Worm (Caenorhabditis elegans) whole organism, L4 larva: ENCODE measurements around the gene ZK856.4.

Experiments
- F44E2.7 ChIP-seq: fragments of 200-800 bp; sonication (Bioruptor generic); IDR thresholded peaks from 2 replicates; pipeline ENCODE4 v2.1.2; 2022; ENCODE audit warnings: missing genetic modification characterization, missing compliant biosample characterization
- R02D3.7 ChIP-seq: fragments of 150-350 bp; sonication (generic microtip); optimal IDR thresholded peaks from 3 replicates; lab custom pipeline; 2014; ENCODE audit warnings: missing biosample characterization, missing genetic modification characterization
- ceh-28 ChIP-seq: fragments of 150-350 bp; optimal IDR thresholded peaks from 2 replicates; lab custom pipeline; 2014; ENCODE audit warnings: missing biosample characterization, missing genetic modification reagents, missing genetic modification characterization
- ces-1 ChIP-seq: fragments of 150-350 bp; sonication (generic microtip); optimal IDR thresholded peaks from 4 replicates; lab custom pipeline; 2014; ENCODE audit warnings: missing biosample characterization, missing genetic modification reagents, missing genetic modification characterization
- lin-13 ChIP-seq: fragments of 150-350 bp; optimal IDR thresholded peaks from 2 replicates; lab custom pipeline; 2014; ENCODE audit warnings: missing biosample characterization, missing genetic modification reagents, missing genetic modification characterization
- tra-1 ChIP-seq: fragments of 200-800 bp; sonication (Bioruptor generic); IDR thresholded peaks from 2 replicates; pipeline ENCODE4 v1.3.6; 2022; ENCODE audit warnings: missing genetic modification reagents, missing genetic modification characterization, missing compliant biosample characterization

- TF ChIP-seq tra-1 (no peak), lin-13 (no peak), ces-1 (GFP tag; lab: Kevin White, UChicago) (no peak), R02D3.7 (tag; lab: Kevin White, UChicago) (no peak), ceh-28 (tag; lab: Kevin White, UChicago) (no peak), F44E2.7 (GFP tag; lab: Robert Waterston, UW) (no peak)
Measured at ce11 chrV:10148352-10148751, 34.7 kb upstream of the ZK856.4 start, which contains the start of gene srsx-26.
